1 fruit fly cellular context compared by ENCODE assay signal in genomic region chr3R:25482463-25483173, dm6.
TF ChIP-seq lines count a peak whose summit lies in the region.

Gene XNP (minus strand): TSS chr3R:25482834.
Gene CG42488 (plus strand): TSS chr3R:25483098.
Gene CG5116 (plus strand): TSS chr3R:25483098.

TF ChIP-seq in whole organism, embryonic, 481 proteins besides CTCF, POLR2A, EP300 and RAD21 (continued from another document and continues in another):
- TF ChIP-seq CG1529 (GFP tag; optimal IDR thresholded peaks at IDR 0.05; lab: Kevin White, UChicago) (no peak), Asciz (GFP tag; optimal IDR thresholded peaks at IDR 0.05; lab: Kevin White, UChicago) (no peak), HLH54F (GFP tag; optimal IDR thresholded peaks at IDR 0.05; lab: Kevin White, UChicago) (peak; percentile 43), lbe (GFP tag; optimal IDR thresholded peaks at IDR 0.05; lab: Kevin White, UChicago) (peak; percentile 53), NFAT (GFP tag; IDR thresholded peaks at IDR 0.05; lab: Robert Waterston, UW) (peak; percentile 74), CG17186 (GFP tag; optimal IDR thresholded peaks at IDR 0.05; lab: Kevin White, UChicago) (peak; percentile 87), ci (GFP tag; IDR thresholded peaks at IDR 0.05; lab: Robert Waterston, UW) (peak; percentile 12; the same call in 1 of the 3 replicates), CG8924 (tag; optimal IDR thresholded peaks at IDR 0.05; lab: Kevin White, UChicago) (peak; percentile 75), psq (GFP tag; optimal IDR thresholded peaks at IDR 0.05; lab: Kevin White, UChicago) (peak; percentile 85), mld (GFP tag; IDR thresholded peaks at IDR 0.05; lab: Robert Waterston, UW; ENCODE audit: partially characterized antibody) (peak; percentile 94), CG10267 (tag; optimal IDR thresholded peaks at IDR 0.05; lab: Kevin White, UChicago) (peak; percentile 62), gsb-n (tag; optimal IDR thresholded peaks at IDR 0.05; lab: Kevin White, UChicago) (peak; percentile 44), lmd (GFP tag; IDR thresholded peaks at IDR 0.05; lab: Robert Waterston, UW) (peak; percentile 32; the same call in 1 of the 2 replicates), D19A (tag; optimal IDR thresholded peaks at IDR 0.05; lab: Kevin White, UChicago) (no peak), disco-r (GFP tag; optimal IDR thresholded peaks at IDR 0.05; lab: Kevin White, UChicago) (no peak), CG6683 (GFP tag; optimal IDR thresholded peaks at IDR 0.05; lab: Kevin White, UChicago) (no peak), CG10321 (GFP tag; IDR thresholded peaks at IDR 0.05; lab: Robert Waterston, UW) (no peak), chm (GFP tag; IDR thresholded peaks at IDR 0.05; lab: Robert Waterston, UW) (no peak), br (optimal IDR thresholded peaks at IDR 0.05; lab: Kevin White, UChicago) (no peak), hb (GFP tag; IDR thresholded peaks at IDR 0.05; lab: Robert Waterston, UW; ENCODE audit: partially characterized antibody) (peak; percentile 98), Oaz (GFP tag; IDR thresholded peaks at IDR 0.05; lab: Robert Waterston, UW) (no peak), dmrt99B (tag; optimal IDR thresholded peaks at IDR 0.05; lab: Kevin White, UChicago) (no peak), Lpt (GFP tag; optimal IDR thresholded peaks at IDR 0.05; lab: Kevin White, UChicago) (no peak), CG2875 (GFP tag; optimal IDR thresholded peaks at IDR 0.05; lab: Kevin White, UChicago) (no peak), oc (tag; optimal IDR thresholded peaks at IDR 0.05; lab: Kevin White, UChicago) (no peak), CG12299 (tag; optimal IDR thresholded peaks at IDR 0.05; lab: Kevin White, UChicago) (no peak), CG14667 (GFP tag; IDR thresholded peaks at IDR 0.05; lab: Robert Waterston, UW) (no peak), CG30403 (GFP tag; optimal IDR thresholded peaks at IDR 0.05; lab: Kevin White, UChicago) (peak; percentile 63), trem (tag; optimal IDR thresholded peaks at IDR 0.05; lab: Kevin White, UChicago) (peak; percentile 89), CG1792 (GFP tag; optimal IDR thresholded peaks at IDR 0.05; lab: Kevin White, UChicago) (no peak), HLH4C (GFP tag; IDR thresholded peaks at IDR 0.05; lab: Robert Waterston, UW; ENCODE audit: partially characterized antibody) (peak; percentile 98), dan (GFP tag; IDR thresholded peaks at IDR 0.05; lab: Robert Waterston, UW) (no peak), CG6254 (GFP tag; optimal IDR thresholded peaks at IDR 0.05; lab: Kevin White, UChicago) (no peak), Awh (GFP tag; IDR thresholded peaks at IDR 0.05; lab: Robert Waterston, UW) (no peak), Max (GFP tag; optimal IDR thresholded peaks at IDR 0.05; lab: Kevin White, UChicago) (peak; percentile 66), gro (GFP tag; optimal IDR thresholded peaks at IDR 0.05; lab: Kevin White, UChicago) (no peak), Bteb2 (GFP tag; optimal IDR thresholded peaks at IDR 0.05; lab: Kevin White, UChicago) (no peak), Six4 (GFP tag; optimal IDR thresholded peaks at IDR 0.05; lab: Kevin White, UChicago) (peak; percentile 11), dm (GFP tag; optimal IDR thresholded peaks at IDR 0.05; lab: Kevin White, UChicago) (peak; percentile 42), CG4617 (GFP tag; optimal IDR thresholded peaks at IDR 0.05; lab: Kevin White, UChicago; ENCODE audit: borderline replicate concordance) (peak; percentile 48), CG8281 (tag; optimal IDR thresholded peaks at IDR 0.05; lab: Kevin White, UChicago) (no peak), CG11695 (GFP tag; IDR thresholded peaks at IDR 0.05; lab: Robert Waterston, UW) (no peak), dati (GFP tag; IDR thresholded peaks at IDR 0.05; lab: Robert Waterston, UW) (no peak), CG10431 (GFP tag; optimal IDR thresholded peaks at IDR 0.05; lab: Kevin White, UChicago) (no peak), CG18619 (GFP tag; optimal IDR thresholded peaks at IDR 0.05; lab: Kevin White, UChicago) (peak; percentile 31), CG5953 (GFP tag; IDR thresholded peaks at IDR 0.05; lab: Robert Waterston, UW) (no peak), Hey (tag; optimal IDR thresholded peaks at IDR 0.05; lab: Kevin White, UChicago) (no peak), eyg (GFP tag; optimal IDR thresholded peaks at IDR 0.05; lab: Kevin White, UChicago) (no peak), her (GFP tag; optimal IDR thresholded peaks at IDR 0.05; lab: Kevin White, UChicago) (no peak), Med (GFP tag; lab: Kevin White, UChicago) (peak; percentile 91), CG7271 (tag; optimal IDR thresholded peaks at IDR 0.05; lab: Kevin White, UChicago) (no peak), CG10462 (GFP tag; optimal IDR thresholded peaks at IDR 0.05; lab: Kevin White, UChicago) (no peak), Sox100B (GFP tag; optimal IDR thresholded peaks at IDR 0.05; lab: Kevin White, UChicago) (no peak), exex (tag; optimal IDR thresholded peaks at IDR 0.05; lab: Kevin White, UChicago) (peak; percentile 51), CG9609 (GFP tag; optimal IDR thresholded peaks at IDR 0.05; lab: Kevin White, UChicago) (no peak), emc (GFP tag; optimal IDR thresholded peaks at IDR 0.05; lab: Kevin White, UChicago) (no peak), zen (tag; optimal IDR thresholded peaks at IDR 0.05; lab: Kevin White, UChicago) (peak; percentile 70), HmgZ (tag; optimal IDR thresholded peaks at IDR 0.05; lab: Kevin White, UChicago) (peak; percentile 75), zen2 (GFP tag; IDR thresholded peaks at IDR 0.05; lab: Robert Waterston, UW; ENCODE audit: partially characterized antibody) (peak; percentile 96), CG5180 (GFP tag; optimal IDR thresholded peaks at IDR 0.05; lab: Kevin White, UChicago) (no peak), zfh1 (GFP tag; IDR thresholded peaks at IDR 0.05; lab: Robert Waterston, UW) (0 out of 3 replicates have a peak, but pooled peaks have one; percentile 38), pfk (GFP tag; optimal IDR thresholded peaks at IDR 0.05; lab: Kevin White, UChicago) (no peak), CG3995 (GFP tag; optimal IDR thresholded peaks at IDR 0.05; lab: Kevin White, UChicago) (no peak), row (GFP tag; IDR thresholded peaks at IDR 0.05; lab: Robert Waterston, UW) (peak; percentile 94), pan (optimal IDR thresholded peaks at IDR 0.05; lab: Kevin White, UChicago) (no peak), pan (GFP tag; optimal IDR thresholded peaks at IDR 0.05 in 1 of 2, IDR thresholded peaks at IDR 0.05 in 1 of 2) (no peak), CG4328 (GFP tag; optimal IDR thresholded peaks at IDR 0.05; lab: Kevin White, UChicago) (peak; percentile 24), B-H1 (GFP tag; IDR thresholded peaks at IDR 0.05; lab: Robert Waterston, UW) (no peak), Tbp (GFP tag; optimal IDR thresholded peaks at IDR 0.05; lab: Kevin White, UChicago) (no peak), Neu2 (GFP tag; optimal IDR thresholded peaks at IDR 0.05; lab: Kevin White, UChicago; ENCODE audit: borderline replicate concordance) (no peak), H15 (GFP tag; IDR thresholded peaks at IDR 0.05; lab: Robert Waterston, UW) (no peak), GATAe (GFP tag; conservative IDR thresholded peaks at IDR 0.05; lab: Robert Waterston, UW) (no peak), Sox102F (GFP tag; optimal IDR thresholded peaks at IDR 0.05; lab: Kevin White, UChicago) (no peak), Rx (GFP tag; IDR thresholded peaks at IDR 0.05; lab: Robert Waterston, UW) (no peak), fru (optimal IDR thresholded peaks at IDR 0.05; lab: Kevin White, UChicago) (no peak), unc-4 (GFP tag; IDR thresholded peaks at IDR 0.05; lab: Robert Waterston, UW; ENCODE audit: partially characterized antibody) (peak; percentile 99), CG16815 (GFP tag; optimal IDR thresholded peaks at IDR 0.05; lab: Kevin White, UChicago) (no peak), Xbp1 (GFP tag; optimal IDR thresholded peaks at IDR 0.05; lab: Kevin White, UChicago) (peak; percentile 66), bcd (GFP tag; optimal IDR thresholded peaks at IDR 0.05; lab: Kevin White, UChicago) (peak; percentile 37), Mrtf (GFP tag; IDR thresholded peaks at IDR 0.05; lab: Robert Waterston, UW) (no peak), yki (optimal IDR thresholded peaks at IDR 0.05; lab: Kevin White, UChicago) (no peak), slou (GFP tag; optimal IDR thresholded peaks at IDR 0.05; lab: Kevin White, UChicago) (no peak), ara (GFP tag; IDR thresholded peaks at IDR 0.05; lab: Robert Waterston, UW) (no peak), CG34376 (GFP tag; optimal IDR thresholded peaks at IDR 0.05; lab: Kevin White, UChicago) (peak; percentile 61), NC2α (GFP tag; optimal IDR thresholded peaks at IDR 0.05; lab: Kevin White, UChicago) (no peak), CG4730 (GFP tag; IDR thresholded peaks at IDR 0.05; lab: Robert Waterston, UW) (no peak), TFAM (GFP tag; optimal IDR thresholded peaks at IDR 0.05; lab: Kevin White, UChicago) (no peak), Ets65A (GFP tag; lab: Kevin White, UChicago) (peak; percentile 93), CG9817 (tag; optimal IDR thresholded peaks at IDR 0.05; lab: Kevin White, UChicago) (peak; percentile 73), Dad (GFP tag; optimal IDR thresholded peaks at IDR 0.05; lab: Kevin White, UChicago) (peak; percentile 52), CG4854 (GFP tag; optimal IDR thresholded peaks at IDR 0.05; lab: Kevin White, UChicago) (peak; percentile 2), Dek (tag; optimal IDR thresholded peaks at IDR 0.05; lab: Kevin White, UChicago) (peak; percentile 32), CG32772 (GFP tag; IDR thresholded peaks at IDR 0.05; lab: Robert Waterston, UW) (no peak), D (optimal IDR thresholded peaks at IDR 0.05; lab: Kevin White, UChicago) (no peak), D (GFP tag; optimal IDR thresholded peaks at IDR 0.05; lab: Kevin White, UChicago) (no peak), Vsx1 (GFP tag; optimal IDR thresholded peaks at IDR 0.05; lab: Kevin White, UChicago) (peak; percentile 86), CG12155 (GFP tag; optimal IDR thresholded peaks at IDR 0.05; lab: Kevin White, UChicago) (peak; percentile 49), CG7357 (GFP tag; IDR thresholded peaks at IDR 0.05; lab: Robert Waterston, UW) (no peak), toy (GFP tag; IDR thresholded peaks at IDR 0.05; lab: Robert Waterston, UW) (no peak), CG4404 (GFP tag; IDR thresholded peaks at IDR 0.05; lab: Robert Waterston, UW) (no peak; the same call in 1 of the 2 replicates), ab (GFP tag; optimal IDR thresholded peaks at IDR 0.05; lab: Kevin White, UChicago) (no peak), CG14050 (GFP tag; IDR thresholded peaks at IDR 0.05; lab: Robert Waterston, UW) (no peak; the same call in 2 of the 3 replicates), nerfin-1 (tag; optimal IDR thresholded peaks at IDR 0.05; lab: Kevin White, UChicago) (peak; percentile 61), lab (GFP tag; optimal IDR thresholded peaks at IDR 0.05; lab: Kevin White, UChicago) (no peak), klu (GFP tag; IDR thresholded peaks at IDR 0.05; lab: Robert Waterston, UW) (no peak), Ptx1 (GFP tag; IDR thresholded peaks at IDR 0.05; lab: Robert Waterston, UW) (peak; percentile 62), gsb (GFP tag; IDR thresholded peaks at IDR 0.05; lab: Robert Waterston, UW) (no peak), sna (GFP tag; IDR thresholded peaks at IDR 0.05; lab: Robert Waterston, UW; ENCODE audit: partially characterized antibody) (peak; percentile 99), CG7556 (GFP tag; optimal IDR thresholded peaks at IDR 0.05; lab: Kevin White, UChicago) (no peak), CG8089 (GFP tag; optimal IDR thresholded peaks at IDR 0.05; lab: Kevin White, UChicago) (no peak), Hr3 (GFP tag; optimal IDR thresholded peaks at IDR 0.05; lab: Kevin White, UChicago) (peak; percentile 48), Abd-B (GFP tag; optimal IDR thresholded peaks at IDR 0.05; lab: Kevin White, UChicago) (peak; percentile 71), CG2129 (GFP tag; IDR thresholded peaks at IDR 0.05; lab: Robert Waterston, UW; ENCODE audit: partially characterized antibody) (peak; percentile 99), CG11560 (tag; IDR thresholded peaks at IDR 0.05; lab: Robert Waterston, UW) (no peak), wek (GFP tag; optimal IDR thresholded peaks at IDR 0.05; lab: Kevin White, UChicago) (no peak), CG10209 (GFP tag; optimal IDR thresholded peaks at IDR 0.05; lab: Kevin White, UChicago) (no peak), CG2712 (tag; optimal IDR thresholded peaks at IDR 0.05; lab: Kevin White, UChicago) (peak; percentile 69), CG13624 (GFP tag; optimal IDR thresholded peaks at IDR 0.05; lab: Kevin White, UChicago) (peak; percentile 26), Bgb (GFP tag; IDR thresholded peaks at IDR 0.05; lab: Robert Waterston, UW; ENCODE audit: partially characterized antibody) (peak; percentile 97), ato (GFP tag; IDR thresholded peaks at IDR 0.05; lab: Robert Waterston, UW; ENCODE audit: partially characterized antibody) (peak; percentile 92), Hr39 (optimal IDR thresholded peaks at IDR 0.05; lab: Kevin White, UChicago) (no peak), tna (GFP tag; IDR thresholded peaks at IDR 0.05; lab: Robert Waterston, UW; ENCODE audit: partially characterized antibody) (peak; percentile 93), gce (GFP tag; IDR thresholded peaks at IDR 0.05; lab: Robert Waterston, UW) (no peak), CG6689 (GFP tag; IDR thresholded peaks at IDR 0.05; lab: Robert Waterston, UW) (peak; percentile 53), CG6765 (GFP tag; optimal IDR thresholded peaks at IDR 0.05; lab: Kevin White, UChicago) (peak; percentile 3), CG13424 (tag; optimal IDR thresholded peaks at IDR 0.05; lab: Kevin White, UChicago) (peak; percentile 66), Deaf1 (tag; optimal IDR thresholded peaks at IDR 0.05; lab: Kevin White, UChicago) (no peak), CG11504 (tag; optimal IDR thresholded peaks at IDR 0.05; lab: Kevin White, UChicago) (no peak), CG15696 (tag; optimal IDR thresholded peaks at IDR 0.05; lab: Kevin White, UChicago) (peak; percentile 57), CG2116 (GFP tag; optimal IDR thresholded peaks at IDR 0.05; lab: Kevin White, UChicago) (peak; percentile 98), C15 (GFP tag; IDR thresholded peaks at IDR 0.05; lab: Robert Waterston, UW) (no peak), CG43689 (GFP tag; IDR thresholded peaks at IDR 0.05; lab: Robert Waterston, UW) (no peak), Doc2 (GFP tag; IDR thresholded peaks at IDR 0.05; lab: Robert Waterston, UW) (no peak), CG2678 (tag; optimal IDR thresholded peaks at IDR 0.05; lab: Kevin White, UChicago) (no peak), knrl (GFP tag; IDR thresholded peaks at IDR 0.05; lab: Robert Waterston, UW; ENCODE audit: partially characterized antibody) (peak; percentile 99)
